Worm (Caenorhabditis elegans): Measurements from ENCODE around the gene E04F6.9.

DNA sequence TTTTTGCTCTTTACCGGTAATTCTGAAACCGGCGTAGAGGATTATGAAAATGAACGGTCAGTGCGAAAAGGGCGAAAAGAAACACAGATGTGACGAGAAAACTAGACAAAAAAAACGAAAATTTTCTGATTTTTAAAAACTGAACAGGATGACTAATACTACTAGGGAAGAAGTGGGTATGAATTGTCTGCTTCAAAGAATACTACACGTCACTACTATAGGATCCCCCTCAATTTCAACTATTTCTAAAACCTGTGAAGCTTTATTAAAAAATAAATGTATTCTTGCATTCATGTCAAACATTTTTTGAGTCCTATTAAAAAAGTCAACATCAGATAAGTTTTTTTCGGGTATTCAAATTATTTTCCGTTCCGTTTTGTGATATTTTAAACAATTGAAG is 12.1 kb upstream of the E04F6.9 start:
- TF ChIP-seq him-1 (tag; optimal IDR thresholded peaks at IDR 0.05) (no peak), W03F9.2 (tag; optimal IDR thresholded peaks at IDR 0.05) (no peak)
